Worm (Caenorhabditis elegans) whole organism, L4 larva: Measurements from ENCODE around the gene rps-30.

Experiments used
- ama-1 ChIP-seq: fragments of 150-350 bp; optimal IDR thresholded peaks from 2 replicates; lab custom pipeline; 2014; ENCODE audit warnings: inconsistent platforms, mixed read lengths
- ceh-82 ChIP-seq: sonication (generic microtip); optimal IDR thresholded peaks from 2 replicates; lab custom pipeline; 2017; ENCODE audit warnings: missing biosample characterization, missing genetic modification characterization
- daf-12 ChIP-seq: fragments of 150-350 bp; optimal IDR thresholded peaks from 2 replicates; lab custom pipeline; 2014; ENCODE audit warnings: missing biosample characterization, missing genetic modification reagents, missing genetic modification characterization
- hlh-11 ChIP-seq: fragments of 200-800 bp; sonication (Bioruptor generic); optimal IDR thresholded peaks from 2 replicates; lab custom pipeline; 2018; ENCODE audit warnings: mild to moderate bottlenecking, missing genetic modification characterization, missing compliant biosample characterization
- lim-7 ChIP-seq: fragments of 200-800 bp; sonication (Bioruptor generic); IDR thresholded peaks from 2 replicates; pipeline ENCODE4 v1.3.6; 2022; ENCODE audit warnings: missing genetic modification characterization, missing compliant biosample characterization
- lsy-2 ChIP-seq, 2 experiments: fragments of 150-350 bp in 1 of 2; sonication (generic microtip) in 1 of 2; optimal IDR thresholded peaks; 2 replicates each; lab custom pipeline; 2014 to 2017; ENCODE audit warnings: missing biosample characterization in 2 of 2, missing genetic modification characterization in 2 of 2
- mes-2 ChIP-seq: sonication (generic microtip); optimal IDR thresholded peaks from 2 replicates; lab custom pipeline; 2016; ENCODE audit warnings: missing genotype, mild to moderate bottlenecking, missing genetic modification characterization, missing compliant biosample characterization; ENCODE audit not compliant: poor library complexity, severe bottlenecking
- nhr-48 ChIP-seq: sonication (generic microtip); optimal IDR thresholded peaks from 2 replicates; lab custom pipeline; 2016; ENCODE audit warnings: mild to moderate bottlenecking, missing genetic modification characterization, missing compliant biosample characterization
- pha-4 ChIP-seq, 2 experiments: fragments of 150-350 bp in 1 of 2; fragments of 200-800 bp in 1 of 2; sonication (Bioruptor generic) in 1 of 2; IDR thresholded peaks in 1 of 2; optimal IDR thresholded peaks in 1 of 2; 2 replicates each; pipeline versions ENCODE4 v1.3.6 to Lab custom; 2014 to 2022; ENCODE audit warnings: missing genetic modification characterization in 2 of 2, missing genetic modification reagents in 2 of 2, missing biosample characterization in 1 of 2, missing compliant biosample characterization in 1 of 2
- ztf-11 ChIP-seq: fragments of 150-350 bp; optimal IDR thresholded peaks from 2 replicates; lab custom pipeline; 2014; ENCODE audit warnings: missing biosample characterization, missing genetic modification characterization

- TF ChIP-seq ztf-11 (no peak), nhr-48 (tag; lab: Kevin White, UChicago) (no peak), lsy-2 (tag; optimal IDR thresholded peaks at IDR 0.05; lab: Kevin White, UChicago) (no peak), ama-1 (no peak), daf-12 (tag; lab: Kevin White, UChicago) (no peak), pha-4 (GFP tag; IDR thresholded peaks at IDR 0.05; lab: Robert Waterston, UW) (no peak), pha-4 (tag; optimal IDR thresholded peaks at IDR 0.05; lab: Kevin White, UChicago) (no peak), mes-2 (tag; lab: Kevin White, UChicago) (no peak), hlh-11 (tag; lab: Kevin White, UChicago) (no peak), ceh-82 (tag; lab: Kevin White, UChicago) (no peak), lim-7 (GFP tag; lab: Robert Waterston, UW) (no peak)
Observed at ce11 chrV:7798079-7798478, 21.7 kb downstream of the rps-30 start, which contains the start of gene ZK742.7.
